Fruit fly (Drosophila melanogaster): ENCODE measurements around the gene CG2701.

Gene CG2701

DNA sequence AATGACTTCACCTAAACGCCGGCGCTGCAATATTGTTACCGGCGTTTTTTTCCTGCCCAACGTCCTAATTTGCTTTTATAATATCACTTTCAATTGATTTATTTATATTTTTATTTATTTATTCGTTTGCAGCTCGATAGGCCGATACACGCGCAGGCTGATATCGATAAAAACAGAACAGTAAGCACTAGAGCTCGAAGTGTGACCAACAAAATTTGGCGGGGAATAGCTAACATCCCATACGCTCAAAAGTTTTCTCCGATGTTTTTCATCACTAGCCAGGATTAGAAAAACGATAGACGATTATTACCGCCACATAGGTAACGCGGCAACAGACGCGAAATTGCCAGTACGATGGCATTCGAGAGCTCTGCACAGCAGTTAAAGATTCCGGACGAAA is 6.4 kb downstream of the CG2701 start, which contains the start of the genes CG2685 and CG2694 (continued):
- peak; percentile 30 for TF ChIP-seq CG2120 (GFP tag; optimal IDR thresholded peaks at IDR 0.05)
- no peak for TF ChIP-seq Dek (tag; optimal IDR thresholded peaks at IDR 0.05)
- no peak for TF ChIP-seq CG13296 (GFP tag; optimal IDR thresholded peaks at IDR 0.05)
- no peak for TF ChIP-seq TFAM (GFP tag; optimal IDR thresholded peaks at IDR 0.05)
- peak; percentile 34 for TF ChIP-seq Ets97D (GFP tag; optimal IDR thresholded peaks at IDR 0.05)
- TF ChIP-seq zen (tag; optimal IDR thresholded peaks at IDR 0.05) = peak; percentile 9
- no peak for TF ChIP-seq Deaf1 (tag; optimal IDR thresholded peaks at IDR 0.05)
- TF ChIP-seq CG2116 (GFP tag; optimal IDR thresholded peaks at IDR 0.05) = peak; percentile 48
- no peak for TF ChIP-seq Ravus (GFP tag; IDR thresholded peaks at IDR 0.05)
- peak; percentile 5 for TF ChIP-seq phol (tag; optimal IDR thresholded peaks at IDR 0.05)
- TF ChIP-seq luna (GFP tag; optimal IDR thresholded peaks at IDR 0.05) = no peak
- no peak for TF ChIP-seq usp (GFP tag; optimal IDR thresholded peaks at IDR 0.05)
- 0 out of 2 replicates have a peak, but pooled peaks have one; percentile 36 for TF ChIP-seq CG2129 (GFP tag; IDR thresholded peaks at IDR 0.05; ENCODE audit: partially characterized antibody)
- TF ChIP-seq Hsf (GFP tag; optimal IDR thresholded peaks at IDR 0.05) = no peak
- peak; percentile 18 for TF ChIP-seq CoRest (tag; optimal IDR thresholded peaks at IDR 0.05)
- TF ChIP-seq fd64A (GFP tag; optimal IDR thresholded peaks at IDR 0.05) = no peak
- no peak for TF ChIP-seq Dip2 (GFP tag; IDR thresholded peaks at IDR 0.05)
- peak; percentile 90 for TF ChIP-seq Dref (GFP tag; IDR thresholded peaks at IDR 0.05)
- no peak for TF ChIP-seq NK7.1 (GFP tag; optimal IDR thresholded peaks at IDR 0.05)
- TF ChIP-seq CG3995 (GFP tag; optimal IDR thresholded peaks at IDR 0.05) = peak; percentile 22
- peak; percentile 13 for TF ChIP-seq CG14710 (tag; optimal IDR thresholded peaks at IDR 0.05)
- TF ChIP-seq D (optimal IDR thresholded peaks at IDR 0.05) = no peak
- TF ChIP-seq D (GFP tag; optimal IDR thresholded peaks at IDR 0.05) = no peak
- no peak for TF ChIP-seq Mes4 (GFP tag; optimal IDR thresholded peaks at IDR 0.05)
- peak; percentile 2 for TF ChIP-seq NfI (GFP tag; optimal IDR thresholded peaks at IDR 0.05)
- no peak for TF ChIP-seq CG34376 (GFP tag; optimal IDR thresholded peaks at IDR 0.05)
- TF ChIP-seq CG17568 (GFP tag; optimal IDR thresholded peaks at IDR 0.05) = no peak
- TF ChIP-seq chn (GFP tag; optimal IDR thresholded peaks at IDR 0.05) = no peak
- TF ChIP-seq Pdp1 (GFP tag; optimal IDR thresholded peaks at IDR 0.05) = no peak
- peak; percentile 50 for TF ChIP-seq CG1603 (tag; optimal IDR thresholded peaks at IDR 0.05)
- peak; percentile 60; the same call in 1 of the 3 replicates for TF ChIP-seq hb (GFP tag; IDR thresholded peaks at IDR 0.05; ENCODE audit: partially characterized antibody)
- no peak for TF ChIP-seq CG2678 (tag; optimal IDR thresholded peaks at IDR 0.05)
- TF ChIP-seq bbx (GFP tag; IDR thresholded peaks at IDR 0.05; ENCODE audit: partially characterized antibody) = peak; percentile 79
- peak; percentile 65 for TF ChIP-seq row (GFP tag; IDR thresholded peaks at IDR 0.05)
- no peak for TF ChIP-seq crc (GFP tag; optimal IDR thresholded peaks at IDR 0.05)
- no peak for TF ChIP-seq grau (tag; optimal IDR thresholded peaks at IDR 0.05)
- peak; percentile 83 for TF ChIP-seq MBD-R2 (GFP tag; IDR thresholded peaks at IDR 0.05)
- peak; percentile 7 for TF ChIP-seq CG2712 (tag; optimal IDR thresholded peaks at IDR 0.05)
- TF ChIP-seq CG1602 (GFP tag; optimal IDR thresholded peaks at IDR 0.05) = no peak
- TF ChIP-seq HLH4C (GFP tag; IDR thresholded peaks at IDR 0.05; ENCODE audit: partially characterized antibody) = peak; percentile 79
- no peak for TF ChIP-seq so (GFP tag; IDR thresholded peaks at IDR 0.05)
- TF ChIP-seq chm (GFP tag; IDR thresholded peaks at IDR 0.05) = no peak
- TF ChIP-seq trem (tag; optimal IDR thresholded peaks at IDR 0.05) = peak; percentile 29
- no peak for TF ChIP-seq CG15269 (tag; optimal IDR thresholded peaks at IDR 0.05)
- no peak for TF ChIP-seq Hmx (GFP tag; optimal IDR thresholded peaks at IDR 0.05)
- no peak for TF ChIP-seq eve (GFP tag; optimal IDR thresholded peaks at IDR 0.05)
- TF ChIP-seq CG6175 (GFP tag; IDR thresholded peaks at IDR 0.05) = no peak
- TF ChIP-seq amos (GFP tag; IDR thresholded peaks at IDR 0.05; ENCODE audit: partially characterized antibody) = peak; percentile 80
- no peak for TF ChIP-seq kah (GFP tag; optimal IDR thresholded peaks at IDR 0.05)
- peak; percentile 74 for TF ChIP-seq CG10267 (tag; optimal IDR thresholded peaks at IDR 0.05)
- TF ChIP-seq stwl (tag; optimal IDR thresholded peaks at IDR 0.05) = peak; percentile 68

Measured in whole organism, embryonic.